Worm (Caenorhabditis elegans) whole organism, L3 larva: ENCODE results near the gene fbxa-14.

Experiments
- R02D3.7 ChIP-seq: fragments of 150-350 bp; optimal IDR thresholded peaks from 2 replicates; lab custom pipeline; 2014; ENCODE audit warnings: missing biosample characterization, missing genetic modification characterization
- ZK546.5 ChIP-seq: sonication (generic microtip); optimal IDR thresholded peaks from 2 replicates; lab custom pipeline; 2017; ENCODE audit warnings: missing biosample characterization, missing genetic modification characterization
- aly-2 ChIP-seq: fragments of 150-350 bp; optimal IDR thresholded peaks from 2 replicates; lab custom pipeline; 2014; ENCODE audit warnings: missing biosample characterization, missing genetic modification characterization
- ama-1 ChIP-seq: fragments of 150-350 bp; optimal IDR thresholded peaks from 2 replicates; lab custom pipeline; 2018
- ceh-16 ChIP-seq: sonication (generic microtip); optimal IDR thresholded peaks from 2 replicates; lab custom pipeline; 2017; ENCODE audit warnings: missing biosample characterization, missing genetic modification characterization
- ceh-82 ChIP-seq: fragments of 150-350 bp; optimal IDR thresholded peaks from 2 replicates; lab custom pipeline; 2014; ENCODE audit warnings: missing biosample characterization, missing genetic modification characterization
- ceh-9 ChIP-seq: sonication (generic microtip); optimal IDR thresholded peaks from 2 replicates; lab custom pipeline; 2018; ENCODE audit warnings: missing biosample characterization, missing genetic modification characterization
- daf-12 ChIP-seq: fragments of 150-350 bp; optimal IDR thresholded peaks from 2 replicates; lab custom pipeline; 2014; ENCODE audit warnings: missing biosample characterization, missing genetic modification reagents, missing genetic modification characterization
- egl-5 ChIP-seq: fragments of 150-350 bp; optimal IDR thresholded peaks from 2 replicates; lab custom pipeline; 2017; ENCODE audit warnings: missing biosample characterization, missing genetic modification reagents, missing genetic modification characterization, inconsistent platforms
- elt-1 ChIP-seq: fragments of 150-350 bp; optimal IDR thresholded peaks from 2 replicates; lab custom pipeline; 2014; ENCODE audit warnings: missing biosample characterization, missing genetic modification characterization
- elt-2 ChIP-seq: sonication (generic microtip); optimal IDR thresholded peaks from 2 replicates; lab custom pipeline; 2016; ENCODE audit warnings: missing genetic modification reagents, mild to moderate bottlenecking, missing genetic modification characterization, missing compliant biosample characterization
- elt-3 ChIP-seq, 3 experiments: fragments of 150-350 bp in 1 of 3; sonication (generic microtip) in 2 of 3; optimal IDR thresholded peaks; 2 replicates in 2 of 3; 4 replicates in 1 of 3; lab custom pipeline; 2014 to 2017; ENCODE audit warnings: missing biosample characterization in 3 of 3, missing genetic modification characterization in 3 of 3
- eor-1 ChIP-seq, 2 experiments: fragments of 150-350 bp; optimal IDR thresholded peaks; 2 replicates each; lab custom pipeline; 2014 to 2018; ENCODE audit warnings: missing biosample characterization in 2 of 2, missing genetic modification characterization in 2 of 2
- fkh-2 ChIP-seq: fragments of 150-350 bp; optimal IDR thresholded peaks from 2 replicates; lab custom pipeline; 2014; ENCODE audit warnings: missing biosample characterization, missing genetic modification reagents, missing genetic modification characterization
- fos-1 ChIP-seq: fragments of 150-350 bp; optimal IDR thresholded peaks from 2 replicates; lab custom pipeline; 2014; ENCODE audit warnings: missing biosample characterization, missing genetic modification characterization
- hmg-11 ChIP-seq: sonication (generic microtip); optimal IDR thresholded peaks from 2 replicates; lab custom pipeline; 2016; ENCODE audit warnings: missing genetic modification characterization, missing compliant biosample characterization
- lin-15B ChIP-seq: fragments of 150-350 bp; optimal IDR thresholded peaks from 2 replicates; lab custom pipeline; 2014; ENCODE audit warnings: missing biosample characterization, missing genetic modification characterization
- lsy-12 ChIP-seq: sonication (generic microtip); optimal IDR thresholded peaks from 2 replicates; lab custom pipeline; 2016; ENCODE audit warnings: mild to moderate bottlenecking, missing genetic modification characterization, missing compliant biosample characterization
- mdl-1 ChIP-seq: fragments of 150-350 bp; optimal IDR thresholded peaks from 2 replicates; lab custom pipeline; 2014; ENCODE audit warnings: missing biosample characterization, missing genetic modification characterization
- mml-1 ChIP-seq: fragments of 150-350 bp; sonication (generic microtip); optimal IDR thresholded peaks from 3 replicates; lab custom pipeline; 2014; ENCODE audit warnings: missing biosample characterization, missing genetic modification characterization
- nhr-12 ChIP-seq: fragments of 150-350 bp; optimal IDR thresholded peaks from 2 replicates; lab custom pipeline; 2014; ENCODE audit warnings: missing biosample characterization, missing genetic modification characterization
- nhr-237 ChIP-seq: fragments of 150-350 bp; optimal IDR thresholded peaks from 2 replicates; lab custom pipeline; 2014; ENCODE audit warnings: missing biosample characterization, missing genetic modification characterization
- nhr-25 ChIP-seq: sonication (generic microtip); optimal IDR thresholded peaks from 2 replicates; lab custom pipeline; 2017; ENCODE audit warnings: missing biosample characterization, missing genetic modification characterization
- nhr-28 ChIP-seq: fragments of 150-350 bp; optimal IDR thresholded peaks from 2 replicates; lab custom pipeline; 2014; ENCODE audit warnings: missing biosample characterization, missing genetic modification characterization
- nhr-43 ChIP-seq: sonication (generic microtip); optimal IDR thresholded peaks from 2 replicates; lab custom pipeline; 2016; ENCODE audit warnings: mild to moderate bottlenecking, missing genetic modification characterization, missing compliant biosample characterization; ENCODE audit not compliant: poor library complexity, severe bottlenecking
- nhr-76 ChIP-seq: fragments of 150-350 bp; sonication (generic microtip); optimal IDR thresholded peaks from 5 replicates; lab custom pipeline; 2014; ENCODE audit warnings: missing biosample characterization, missing genetic modification characterization
- nhr-77 ChIP-seq: fragments of 150-350 bp; optimal IDR thresholded peaks from 2 replicates; lab custom pipeline; 2014; ENCODE audit warnings: missing biosample characterization, missing genetic modification characterization
- pha-4 ChIP-seq: fragments of 150-350 bp; optimal IDR thresholded peaks from 2 replicates; lab custom pipeline; 2014; ENCODE audit warnings: missing biosample characterization, missing genetic modification reagents, missing genetic modification characterization
- pqm-1 ChIP-seq: fragments of 150-350 bp; optimal IDR thresholded peaks from 2 replicates; lab custom pipeline; 2017; ENCODE audit warnings: missing biosample characterization, missing genetic modification characterization, inconsistent platforms
- tbx-2 ChIP-seq: sonication (generic microtip); optimal IDR thresholded peaks from 2 replicates; lab custom pipeline; 2016; ENCODE audit warnings: mild to moderate bottlenecking, missing genetic modification characterization, missing compliant biosample characterization
- unc-62 ChIP-seq: fragments of 150-350 bp; sonication (generic microtip); optimal IDR thresholded peaks from 4 replicates; lab custom pipeline; 2014; ENCODE audit warnings: missing biosample characterization, missing genetic modification reagents, missing genetic modification characterization
- ztf-11 ChIP-seq: fragments of 150-350 bp; optimal IDR thresholded peaks from 2 replicates; lab custom pipeline; 2014; ENCODE audit warnings: missing biosample characterization, missing genetic modification characterization
- ztf-4 ChIP-seq: fragments of 150-350 bp; optimal IDR thresholded peaks from 2 replicates; lab custom pipeline; 2014; ENCODE audit warnings: missing biosample characterization, missing genetic modification characterization

fbxa-14 gene

DNA sequence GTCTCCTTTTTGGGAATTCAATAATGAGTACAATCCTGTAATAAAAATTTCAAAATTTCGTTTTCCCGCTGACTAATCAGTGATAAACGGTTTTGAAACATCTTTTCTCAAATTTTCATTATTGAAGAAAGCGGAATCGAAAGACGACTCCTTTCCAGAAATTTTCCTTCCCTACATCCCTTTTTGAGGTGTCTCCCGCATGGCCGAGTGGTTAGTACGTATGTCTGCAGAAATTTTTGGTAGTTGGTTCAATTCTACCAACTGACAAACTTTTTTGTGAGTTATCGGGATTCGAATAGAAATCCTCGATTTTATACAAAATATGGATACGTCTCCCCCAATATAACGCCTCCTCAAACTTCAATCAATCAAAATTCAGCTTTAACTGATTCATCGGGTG is 30.1 kb upstream of the fbxa-14 start:
- TF ChIP-seq ZK546.5 (tag; lab: Kevin White, UChicago) (no peak), lsy-12 (no peak), pha-4 (tag; lab: Kevin White, UChicago) (no peak), tbx-2 (no peak), mml-1 (tag; lab: Kevin White, UChicago) (no peak), daf-12 (tag; lab: Kevin White, UChicago) (no peak), elt-3 (tag; optimal IDR thresholded peaks at IDR 0.05; lab: Kevin White, UChicago) (no peak), unc-62 (GFP tag; lab: Kevin White, UChicago) (no peak), eor-1 (tag; optimal IDR thresholded peaks at IDR 0.05; lab: Kevin White, UChicago) (no peak)

DNA sequence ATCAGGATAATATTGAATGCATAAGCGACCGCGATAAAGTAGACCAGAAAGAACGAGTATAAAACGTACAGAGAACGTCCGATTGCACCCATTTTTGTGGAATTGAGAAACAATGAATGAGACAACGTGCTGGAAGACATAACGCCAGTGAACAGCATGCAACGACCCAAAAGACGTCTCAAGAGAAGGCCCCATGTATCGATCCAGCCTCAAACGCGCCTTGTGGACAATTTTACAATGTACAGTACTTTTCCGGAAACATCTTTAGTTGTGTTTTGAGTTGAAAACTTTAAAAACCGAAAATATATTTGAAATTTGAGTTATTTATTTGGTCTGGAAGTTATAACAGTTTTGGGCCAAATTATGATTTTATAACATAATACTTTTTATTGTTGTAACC is 26.3 kb upstream of the fbxa-14 start, which contains the start of gene Y82E9BL.3:
Gene Y82E9BL.3, minus strand, starts transcription at position 101 of the 400 bp plus-strand sequence.
- TF ChIP-seq ceh-82 (tag; lab: Kevin White, UChicago) (no peak), pqm-1 (tag; lab: Kevin White, UChicago) (no peak), egl-5 (tag; lab: Kevin White, UChicago) (no peak), elt-3 (tag; optimal IDR thresholded peaks at IDR 0.05; lab: Kevin White, UChicago) (no peak), ceh-9 (tag; lab: Kevin White, UChicago) (no peak), elt-1 (tag; lab: Kevin White, UChicago) (no peak)

- TF ChIP-seq elt-2 (tag; lab: Kevin White, UChicago) = peak; percentile 38
- no peak for TF ChIP-seq nhr-28 (tag; lab: Kevin White, UChicago)
- no peak for TF ChIP-seq mdl-1 (tag; lab: Kevin White, UChicago)
Observed at ce11 chrIII:1349313-1349712, 24.9 kb upstream of the fbxa-14 start, which contains the start of gene fbxa-25. fbxa-25 (minus strand) TSS chrIII:1349450.

DNA sequence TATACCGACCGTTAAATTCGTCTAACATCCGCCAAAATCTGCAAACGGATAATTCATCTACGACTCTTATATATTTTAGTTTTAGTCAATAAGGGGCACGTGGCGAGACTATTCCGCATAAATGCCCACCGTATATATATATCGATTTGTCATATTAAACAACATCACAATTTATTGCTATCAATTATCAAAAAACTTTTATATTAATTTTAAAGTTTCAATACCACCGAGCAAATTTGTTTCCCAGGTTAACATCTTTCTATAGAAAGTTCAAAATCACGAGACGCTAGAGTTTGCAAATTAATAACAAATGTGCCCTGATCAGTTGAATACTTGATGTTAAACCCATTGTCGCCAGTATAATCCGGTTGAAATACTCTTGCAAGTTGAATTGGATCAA is 23.1 kb upstream of the fbxa-14 start, which contains the start of gene Y82E9BL.5:
Gene Y82E9BL.5, minus strand, starts transcription at position 101 of the 400 bp plus-strand sequence.
- TF ChIP-seq nhr-25 (tag; lab: Kevin White, UChicago) = no peak

DNA sequence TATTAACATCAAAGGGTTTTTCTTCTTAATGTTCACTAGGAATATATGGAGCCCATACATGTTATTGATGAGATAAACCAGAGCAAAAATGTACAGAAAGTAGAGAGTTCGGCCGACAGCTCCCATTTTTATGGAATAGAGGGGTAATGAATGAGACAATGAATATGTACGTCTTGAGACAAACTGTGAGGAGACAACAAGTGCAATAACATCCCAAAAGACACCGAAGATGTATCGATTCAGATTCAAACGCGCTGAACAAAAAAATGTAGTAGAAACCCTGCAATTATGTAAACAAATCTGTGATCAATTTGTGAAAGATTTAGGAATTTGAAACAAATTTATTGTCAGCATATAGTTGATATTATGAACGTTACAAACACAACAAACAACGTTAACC is 22.6 kb upstream of the fbxa-14 start:
- TF ChIP-seq mdl-1 (tag; lab: Kevin White, UChicago) (no peak), daf-12 (tag; lab: Kevin White, UChicago) (no peak), tbx-2 (no peak), pha-4 (tag; lab: Kevin White, UChicago) (no peak), nhr-12 (no peak), nhr-25 (tag; lab: Kevin White, UChicago) (no peak), nhr-76 (tag; lab: Kevin White, UChicago) (no peak), fkh-2 (tag; lab: Kevin White, UChicago) (no peak), elt-2 (tag; lab: Kevin White, UChicago) (no peak), ztf-4 (tag; lab: Kevin White, UChicago) (no peak), aly-2 (tag; lab: Kevin White, UChicago) (no peak), nhr-77 (tag; lab: Kevin White, UChicago) (no peak), hmg-11 (tag; lab: Kevin White, UChicago) (no peak), ama-1 (lab: Kevin White, UChicago) (no peak), lsy-12 (no peak), nhr-43 (tag; lab: Kevin White, UChicago) (no peak), ztf-11 (no peak), R02D3.7 (tag; lab: Kevin White, UChicago) (no peak)

- TF ChIP-seq nhr-237 (no peak), hmg-11 (tag; lab: Kevin White, UChicago) (no peak), lsy-12 (no peak), fos-1 (tag; lab: Kevin White, UChicago) (no peak), nhr-28 (tag; lab: Kevin White, UChicago) (no peak), ceh-16 (tag; lab: Kevin White, UChicago) (no peak), daf-12 (tag; lab: Kevin White, UChicago) (no peak), lin-15B (tag; lab: Kevin White, UChicago) (no peak), elt-3 (tag; optimal IDR thresholded peaks at IDR 0.05; lab: Kevin White, UChicago) (no peak), R02D3.7 (tag; lab: Kevin White, UChicago) (no peak), eor-1 (tag; optimal IDR thresholded peaks at IDR 0.05; lab: Kevin White, UChicago) (no peak)
Observed at ce11 chrIII:1345694-1346093, 21.3 kb upstream of the fbxa-14 start, which contains the start of gene Y82E9BL.6. Y82E9BL.6 (minus strand) TSS chrIII:1345794.
